Fruit fly (Drosophila melanogaster) whole organism, embryonic: ENCODE data around the gene Msh6.

Experiments
- Adf1 ChIP-seq: fragments of 200-800 bp; sonication (Bioruptor generic); IDR thresholded peaks from 2 replicates; pipeline ENCODE4 v1.3.6; 2022; ENCODE audit warnings: missing biosample characterization, missing genetic modification characterization
- B-H1 ChIP-seq: fragments of 200-800 bp; sonication (Bioruptor generic); IDR thresholded peaks from 3 replicates; pipeline ENCODE4 v1.3.6; 2022; ENCODE audit warnings: missing biosample characterization, missing genetic modification characterization
- B-H2 ChIP-seq: fragments of 200-800 bp; sonication (Bioruptor generic); optimal IDR thresholded peaks from 2 replicates; lab custom pipeline; 2018; ENCODE audit warnings: missing biosample characterization, mild to moderate bottlenecking, missing genetic modification characterization
- CG1024 ChIP-seq: fragments of 200-800 bp; sonication (Bioruptor generic); IDR thresholded peaks from 2 replicates; pipeline ENCODE4 v1.3.6; 2022; ENCODE audit warnings: missing biosample characterization, missing genetic modification characterization
- CG11504 ChIP-seq: fragments of 200-800 bp; sonication (Bioruptor generic); optimal IDR thresholded peaks from 3 replicates; lab custom pipeline; 2019; ENCODE audit warnings: missing biosample characterization, mild to moderate bottlenecking, missing genetic modification characterization, moderate library complexity
- CG12299 ChIP-seq: fragments of 200-800 bp; sonication (Bioruptor generic); optimal IDR thresholded peaks from 2 replicates; lab custom pipeline; 2018; ENCODE audit warnings: missing biosample characterization, mild to moderate bottlenecking, missing genetic modification characterization
- CG1233 ChIP-seq: fragments of 200-800 bp; sonication (Bioruptor generic); optimal IDR thresholded peaks from 4 replicates; lab custom pipeline; 2018; ENCODE audit warnings: missing biosample characterization, mild to moderate bottlenecking, missing genetic modification characterization
- CG12391 ChIP-seq: fragments of 200-800 bp; sonication (Bioruptor generic); optimal IDR thresholded peaks from 3 replicates; lab custom pipeline; 2018; ENCODE audit warnings: missing biosample characterization, mild to moderate bottlenecking, missing genetic modification characterization, moderate library complexity
- CG13123 ChIP-seq: fragments of 200-800 bp; sonication (Bioruptor generic); optimal IDR thresholded peaks from 2 replicates; lab custom pipeline; 2016; ENCODE audit warnings: missing biosample characterization, missing genetic modification characterization
- CG13424 ChIP-seq: fragments of 200-800 bp; sonication (Bioruptor generic); optimal IDR thresholded peaks from 2 replicates; lab custom pipeline; 2019; ENCODE audit warnings: missing biosample characterization, mild to moderate bottlenecking, missing genetic modification characterization, moderate library complexity
- CG17359 ChIP-seq: fragments of 200-800 bp; sonication (Bioruptor generic); optimal IDR thresholded peaks from 3 replicates; lab custom pipeline; 2018; ENCODE audit warnings: missing biosample characterization, mild to moderate bottlenecking, missing genetic modification characterization, moderate library complexity
- CG18262 ChIP-seq: fragments of 200-800 bp; optimal IDR thresholded peaks from 3 replicates; lab custom pipeline; 2019; ENCODE audit warnings: missing biosample characterization, mild to moderate bottlenecking, missing genetic modification characterization, moderate library complexity
- CG2712 ChIP-seq: fragments of 200-800 bp; optimal IDR thresholded peaks from 3 replicates; lab custom pipeline; 2019; ENCODE audit warnings: missing biosample characterization, mild to moderate bottlenecking, missing genetic modification characterization, moderate library complexity
- CG30020 ChIP-seq: fragments of 200-800 bp; optimal IDR thresholded peaks from 2 replicates; lab custom pipeline; 2019; ENCODE audit warnings: missing biosample characterization, mild to moderate bottlenecking, missing genetic modification characterization, moderate library complexity
- CG32767 ChIP-seq: fragments of 200-800 bp; sonication (Bioruptor generic); IDR thresholded peaks from 2 replicates; pipeline ENCODE4 v1.3.6; 2022; ENCODE audit warnings: missing biosample characterization, missing genetic modification characterization
- CG34422 ChIP-seq: fragments of 200-800 bp; sonication (Bioruptor generic); IDR thresholded peaks from 3 replicates; pipeline ENCODE4 v1.3.6; 2022; ENCODE audit warnings: missing biosample characterization, missing genetic modification characterization
- CG3838 ChIP-seq: fragments of 200-800 bp; sonication (Bioruptor generic); optimal IDR thresholded peaks from 3 replicates; lab custom pipeline; 2016; ENCODE audit warnings: missing biosample characterization, missing genetic modification characterization
- CG4328 ChIP-seq: fragments of 200-800 bp; sonication (Bioruptor generic); optimal IDR thresholded peaks from 3 replicates; lab custom pipeline; 2017; ENCODE audit warnings: missing biosample characterization, missing genetic modification reagents, missing genetic modification characterization
- CG8290 ChIP-seq, 3 experiments: fragments of 200-800 bp; sonication (Bioruptor generic); optimal IDR thresholded peaks; 2 replicates each; lab custom pipeline; 2016 to 2019; ENCODE audit warnings: missing biosample characterization in 3 of 3, missing genetic modification characterization in 3 of 3, mild to moderate bottlenecking in 2 of 3, moderate library complexity in 1 of 3
- CG9215 ChIP-seq: fragments of 200-800 bp; sonication (Bioruptor generic); IDR thresholded peaks from 2 replicates; pipeline ENCODE4 v1.3.6; 2022; ENCODE audit warnings: missing biosample characterization, missing genetic modification characterization
- CG9876 ChIP-seq: fragments of 200-800 bp; sonication (Bioruptor generic); optimal IDR thresholded peaks from 2 replicates; lab custom pipeline; 2016; ENCODE audit warnings: missing biosample characterization, missing genetic modification characterization
- D ChIP-seq, 2 experiments: fragments of 200-800 bp in 1 of 2; fragments of >200 bp in 1 of 2; sonication (Bioruptor generic) in 1 of 2; optimal IDR thresholded peaks; 2 replicates in 1 of 2; 3 replicates in 1 of 2; lab custom pipeline; 2017; ENCODE audit warnings: mild to moderate bottlenecking in 1 of 2, missing biosample characterization in 1 of 2, missing genetic modification characterization in 1 of 2, missing genetic modification reagents in 1 of 2
- Dbx ChIP-seq: fragments of 200-800 bp; sonication (Bioruptor generic); IDR thresholded peaks from 3 replicates; pipeline ENCODE4 v1.3.6; 2022; ENCODE audit warnings: missing biosample characterization, missing genetic modification characterization
- Dp ChIP-seq: fragments of 200-800 bp; sonication (Bioruptor generic); optimal IDR thresholded peaks from 2 replicates; lab custom pipeline; 2018; ENCODE audit warnings: missing biosample characterization, mild to moderate bottlenecking, missing genetic modification characterization, moderate library complexity
- Drgx ChIP-seq: fragments of 200-800 bp; sonication (Bioruptor generic); IDR thresholded peaks from 2 replicates; pipeline ENCODE4 v1.3.6; 2022; ENCODE audit warnings: missing biosample characterization, missing genetic modification characterization
- Ets97D ChIP-seq: fragments of 200-800 bp; sonication (Bioruptor generic); optimal IDR thresholded peaks from 3 replicates; lab custom pipeline; 2016; ENCODE audit warnings: missing biosample characterization, missing genetic modification characterization
- H2.0 ChIP-seq: fragments of 200-800 bp; sonication (Bioruptor generic); IDR thresholded peaks from 2 replicates; pipeline ENCODE4 v1.3.6; 2022; ENCODE audit warnings: missing biosample characterization, missing genetic modification characterization
- HLH4C ChIP-seq: fragments of 200-800 bp; sonication (Bioruptor generic); IDR thresholded peaks from 3 replicates; pipeline ENCODE4 v1.3.6; 2022; ENCODE audit warnings: missing biosample characterization, missing genetic modification characterization; ENCODE audit not compliant: partially characterized antibody
- Hr39 ChIP-seq: fragments of >200 bp; optimal IDR thresholded peaks from 2 replicates; lab custom pipeline; 2017
- Hsf ChIP-seq: fragments of 200-800 bp; sonication (Bioruptor generic); optimal IDR thresholded peaks from 3 replicates; lab custom pipeline; 2016; ENCODE audit warnings: missing biosample characterization, missing genetic modification characterization
- NC2α ChIP-seq: fragments of 200-800 bp; sonication (Bioruptor generic); optimal IDR thresholded peaks from 2 replicates; lab custom pipeline; 2016; ENCODE audit warnings: missing biosample characterization, missing genetic modification characterization
- Neu2 ChIP-seq: fragments of 200-800 bp; sonication (Bioruptor generic); optimal IDR thresholded peaks from 3 replicates; lab custom pipeline; 2016; ENCODE audit warnings: missing biosample characterization, missing genetic modification characterization, borderline replicate concordance
- Nf-YA ChIP-seq: fragments of 200-800 bp; sonication (Bioruptor generic); IDR thresholded peaks from 2 replicates; pipeline ENCODE4 v1.3.6; 2022; ENCODE audit warnings: missing biosample characterization, missing genetic modification characterization
- Oli ChIP-seq: fragments of 200-800 bp; sonication (Bioruptor generic); optimal IDR thresholded peaks from 2 replicates; lab custom pipeline; 2018; ENCODE audit warnings: missing biosample characterization, mild to moderate bottlenecking, missing genetic modification characterization, moderate library complexity
- Six4 ChIP-seq: fragments of 200-800 bp; sonication (Bioruptor generic); optimal IDR thresholded peaks from 2 replicates; lab custom pipeline; 2016; ENCODE audit warnings: missing biosample characterization, missing genetic modification characterization
- ap ChIP-seq: fragments of 200-800 bp; sonication (Bioruptor generic); IDR thresholded peaks from 2 replicates; pipeline ENCODE4 v1.3.6; 2022; ENCODE audit warnings: missing biosample characterization, missing genetic modification characterization
- bbx ChIP-seq: fragments of 200-800 bp; sonication (Bioruptor generic); IDR thresholded peaks from 2 replicates; pipeline ENCODE4 v1.3.6; 2022; ENCODE audit warnings: missing biosample characterization, missing genetic modification characterization; ENCODE audit not compliant: partially characterized antibody
- bsh ChIP-seq, 2 experiments: fragments of 200-800 bp; sonication (Bioruptor generic); optimal IDR thresholded peaks; 2 replicates each; lab custom pipeline; 2017 to 2018; ENCODE audit warnings: mild to moderate bottlenecking in 2 of 2, missing biosample characterization in 2 of 2, missing genetic modification characterization in 2 of 2, moderate library complexity in 1 of 2
- caup ChIP-seq: fragments of 200-800 bp; sonication (Bioruptor generic); optimal IDR thresholded peaks from 3 replicates; lab custom pipeline; 2017; ENCODE audit warnings: missing biosample characterization, mild to moderate bottlenecking, missing genetic modification characterization, moderate library complexity; ENCODE audit not compliant: severe bottlenecking
- crp ChIP-seq, 2 experiments: fragments of 200-800 bp; sonication (Bioruptor generic); optimal IDR thresholded peaks; 2 replicates in 1 of 2; 3 replicates in 1 of 2; lab custom pipeline; 2017; ENCODE audit warnings: missing biosample characterization in 2 of 2, missing genetic modification characterization in 2 of 2, mild to moderate bottlenecking in 1 of 2, moderate library complexity in 1 of 2
- dimm ChIP-seq: fragments of 200-800 bp; sonication (Bioruptor generic); IDR thresholded peaks from 2 replicates; pipeline ENCODE4 v1.3.6; 2022; ENCODE audit warnings: missing biosample characterization, missing genetic modification characterization
- grn ChIP-seq: fragments of 200-800 bp; sonication (Bioruptor generic); optimal IDR thresholded peaks from 3 replicates; lab custom pipeline; 2017; ENCODE audit warnings: missing biosample characterization, missing genetic modification characterization
- insv ChIP-seq, 2 experiments: fragments of 200-800 bp; sonication (Bioruptor generic); optimal IDR thresholded peaks; 3 replicates each; lab custom pipeline; 2016 to 2018; ENCODE audit warnings: missing biosample characterization in 2 of 2, missing genetic modification characterization in 2 of 2
- mirr ChIP-seq: fragments of 200-800 bp; sonication (Bioruptor generic); optimal IDR thresholded peaks from 3 replicates; lab custom pipeline; 2018; ENCODE audit warnings: missing biosample characterization, mild to moderate bottlenecking, missing genetic modification characterization
- nom ChIP-seq: fragments of 200-800 bp; sonication (Bioruptor generic); optimal IDR thresholded peaks from 2 replicates; lab custom pipeline; 2017; ENCODE audit warnings: missing biosample characterization, missing genetic modification characterization, mild to moderate bottlenecking, moderate library complexity, missing genetic modification reagents
- pros ChIP-seq: fragments of 200-800 bp; sonication (Bioruptor generic); optimal IDR thresholded peaks from 3 replicates; lab custom pipeline; 2019; ENCODE audit warnings: missing biosample characterization, mild to moderate bottlenecking, missing genetic modification characterization, moderate library complexity
- tgo ChIP-seq: fragments of 200-800 bp; sonication (Bioruptor generic); IDR thresholded peaks from 3 replicates; pipeline ENCODE4 v1.3.6; 2022; ENCODE audit warnings: missing biosample characterization, missing genetic modification characterization
- trem ChIP-seq: fragments of 200-800 bp; optimal IDR thresholded peaks from 3 replicates; lab custom pipeline; 2019; ENCODE audit warnings: missing biosample characterization, mild to moderate bottlenecking, missing genetic modification characterization, moderate library complexity
- wdn ChIP-seq: fragments of 200-800 bp; sonication (Bioruptor generic); IDR thresholded peaks from 2 replicates; pipeline ENCODE4 v1.3.6; 2022; ENCODE audit warnings: missing biosample characterization, missing genetic modification characterization

Gene Msh6

dm6 chr3L:15107776-15108379, 50.5 kb downstream of the Msh6 start (continued):
- no peak for TF ChIP-seq Nf-YA
- peak; percentile 54 for TF ChIP-seq CG17359
- peak; percentile 87 for TF ChIP-seq Drgx (GFP tag; lab: Robert Waterston, UW)
- TF ChIP-seq tgo (GFP tag; lab: Robert Waterston, UW), result peak; percentile 33; the same call in 1 of the 3 replicates
- peak; percentile 24 for TF ChIP-seq CG1233 (GFP tag; lab: Kevin White, UChicago)
- TF ChIP-seq CG30020 (tag; lab: Kevin White, UChicago), result peak; percentile 13
- TF ChIP-seq CG12299 (tag; lab: Kevin White, UChicago), result no peak
- no peak for TF ChIP-seq HLH4C (GFP tag; lab: Robert Waterston, UW)
- no peak; the same call in 2 of the 3 replicates for TF ChIP-seq CG34422
- no peak for TF ChIP-seq wdn
- TF ChIP-seq ap (GFP tag; lab: Robert Waterston, UW), result no peak
- TF ChIP-seq Dbx (GFP tag; lab: Robert Waterston, UW), result no peak
- TF ChIP-seq CG13424, result peak; percentile 58
- no peak for TF ChIP-seq CG13123
- peak; percentile 63 for TF ChIP-seq Oli (tag; lab: Kevin White, UChicago)
- TF ChIP-seq B-H2 (GFP tag; lab: Kevin White, UChicago), result no peak
- peak; percentile 21 for TF ChIP-seq CG8290 (GFP tag; optimal IDR thresholded peaks at IDR 0.05; lab: Kevin White, UChicago)
- TF ChIP-seq CG8290 (tag; optimal IDR thresholded peaks at IDR 0.05; lab: Kevin White, UChicago), result no peak
- TF ChIP-seq H2.0 (GFP tag; lab: Robert Waterston, UW), result no peak
- TF ChIP-seq dimm (GFP tag; lab: Robert Waterston, UW), result 0 out of 2 replicates have a peak, but pooled peaks have one; percentile 24
- peak; percentile 9 for TF ChIP-seq CG4328 (GFP tag; lab: Kevin White, UChicago)
- peak in 1 of 2 experiments; percentile 7 for TF ChIP-seq crp (GFP tag; optimal IDR thresholded peaks at IDR 0.05; lab: Kevin White, UChicago)
- TF ChIP-seq nom (GFP tag; lab: Kevin White, UChicago), result peak; percentile 89
- TF ChIP-seq Neu2, result no peak
- peak; percentile 83 for TF ChIP-seq CG2712 (tag; lab: Kevin White, UChicago)
- TF ChIP-seq Dp (GFP tag; lab: Kevin White, UChicago), result no peak
- no peak for TF ChIP-seq mirr (GFP tag; lab: Kevin White, UChicago)
- TF ChIP-seq Adf1 (GFP tag; lab: Robert Waterston, UW), result no peak
- TF ChIP-seq CG9215 (GFP tag; lab: Robert Waterston, UW), result 0 out of 2 replicates have a peak, but pooled peaks have one; percentile 26
- TF ChIP-seq grn (GFP tag; lab: Kevin White, UChicago), result no peak
- no peak for TF ChIP-seq CG9876 (GFP tag; lab: Kevin White, UChicago)
- TF ChIP-seq pros (GFP tag; lab: Kevin White, UChicago), result no peak
- no peak for TF ChIP-seq bbx (GFP tag; lab: Robert Waterston, UW)
- peak; percentile 43 for TF ChIP-seq trem (tag; lab: Kevin White, UChicago)
- no peak for TF ChIP-seq NC2α (GFP tag; lab: Kevin White, UChicago)
- TF ChIP-seq CG12391 (tag; lab: Kevin White, UChicago), result peak; percentile 65
- TF ChIP-seq CG1024, result no peak
- TF ChIP-seq CG18262 (tag; lab: Kevin White, UChicago), result peak; percentile 86
- no peak for TF ChIP-seq CG32767 (GFP tag; lab: Robert Waterston, UW)
- TF ChIP-seq Hsf (GFP tag; lab: Kevin White, UChicago), result peak; percentile 10
- no peak for TF ChIP-seq B-H1
- TF ChIP-seq insv (GFP tag; optimal IDR thresholded peaks at IDR 0.05; lab: Kevin White, UChicago), result no peak
- TF ChIP-seq CG3838, result no peak
- peak; percentile 70 for TF ChIP-seq CG11504 (tag; lab: Kevin White, UChicago)
- TF ChIP-seq Hr39 (lab: Kevin White, UChicago), result no peak
- peak; percentile 60 to 92 for TF ChIP-seq bsh (GFP tag; optimal IDR thresholded peaks at IDR 0.05; lab: Kevin White, UChicago)
- peak; percentile 47 for TF ChIP-seq Six4 (GFP tag; lab: Kevin White, UChicago)
- TF ChIP-seq caup, result no peak
- TF ChIP-seq Ets97D, result no peak
- TF ChIP-seq D (optimal IDR thresholded peaks at IDR 0.05; lab: Kevin White, UChicago), result no peak
- peak; percentile 72 for TF ChIP-seq D (GFP tag; optimal IDR thresholded peaks at IDR 0.05; lab: Kevin White, UChicago)
